Worm (Caenorhabditis elegans): ENCODE data around the gene ceh-87.
A peak's percentile ranks its signal among the peaks of the same experiment; 100 is the strongest.

ceh-87 gene

ce11 chrII:2725561-2725960 lies 41.5 kb upstream of the ceh-87 start, which contains the start of the genes T05A8.11 and nep-2:
T05A8.11 (minus strand) TSS chrII:2725661.
nep-2 (minus strand) TSS chrII:2725752.
- TF ChIP-seq Y56A3A.18 (GFP tag; IDR thresholded peaks at IDR 0.05) (no peak), nhr-120 (GFP tag; IDR thresholded peaks at IDR 0.05) (no peak)

- TF ChIP-seq rpc-1 (optimal IDR thresholded peaks at IDR 0.05) (no peak), rpc-1 (tag; optimal IDR thresholded peaks at IDR 0.05) (peak; percentile 32), zfh-2 (GFP tag; conservative IDR thresholded peaks at IDR 0.05) (peak; percentile 52), dpl-1 (GFP tag; optimal IDR thresholded peaks at IDR 0.05) (no peak), snpc-1.3 (tag; optimal IDR thresholded peaks at IDR 0.05; ENCODE audit: insufficient read depth) (no peak), tbp1 (GFP tag; optimal IDR thresholded peaks at IDR 0.05) (peak; percentile 63)
These were observed 37.9 kb upstream of the ceh-87 start for ce11 chrII:2721992-2722391.

ce11 chrII:2719212-2719611 lies 35.1 kb upstream of the ceh-87 start:
- TF ChIP-seq snpc-1.3 (tag; optimal IDR thresholded peaks at IDR 0.05; ENCODE audit: insufficient read depth) (no peak), zfh-2 (GFP tag; conservative IDR thresholded peaks at IDR 0.05) (peak; percentile 81), mcd-1 (GFP tag; IDR thresholded peaks at IDR 0.05) (0 out of 2 replicates have a peak, but pooled peaks have one; percentile 10), bed-1 (GFP tag; IDR thresholded peaks at IDR 0.05) (no peak), egrh-3 (GFP tag; IDR thresholded peaks at IDR 0.05) (peak; percentile 74; the same call in 1 of the 2 replicates)

- TF ChIP-seq nfya-2 (GFP tag; IDR thresholded peaks at IDR 0.05) (no peak), zfh-2 (GFP tag; conservative IDR thresholded peaks at IDR 0.05) (0 out of 2 replicates have a peak, but pooled peaks have one; percentile 26)
These were observed 33.2 kb upstream of the ceh-87 start, which contains the start of gene T05A8.3 for ce11 chrII:2717335-2717734. T05A8.3 (minus strand) TSS chrII:2717435.

ce11 chrII:2710919-2711318 lies 26.8 kb upstream of the ceh-87 start, which contains the start of gene T05A8.2:
T05A8.2 (minus strand) TSS chrII:2711019.
- TF ChIP-seq mxl-1 (tag; optimal IDR thresholded peaks at IDR 0.05) (no peak), hmg-20 (GFP tag; IDR thresholded peaks at IDR 0.05) (no peak), ama-1 (optimal IDR thresholded peaks at IDR 0.05) (no peak), ama-1 (GFP tag; optimal IDR thresholded peaks at IDR 0.05) (no peak), hsf-1 (GFP tag; IDR thresholded peaks at IDR 0.05) (no peak), bed-2 (GFP tag; IDR thresholded peaks at IDR 0.05) (no peak), snpc-4 (GFP tag; optimal IDR thresholded peaks at IDR 0.05) (no peak), snpc-4 (tag; optimal IDR thresholded peaks at IDR 0.05) (no peak)

ce11 chrII:2709942-2710341 lies 25.8 kb upstream of the ceh-87 start, which contains the start of gene T05A8.1:
T05A8.1 (minus strand) TSS chrII:2710042.
- TF ChIP-seq egrh-3 (GFP tag; IDR thresholded peaks at IDR 0.05): no peak
- no peak for TF ChIP-seq B0261.1 (tag; optimal IDR thresholded peaks at IDR 0.05)
- TF ChIP-seq ceh-40 (GFP tag; IDR thresholded peaks at IDR 0.05): no peak
- TF ChIP-seq C06A6.2 (GFP tag; conservative IDR thresholded peaks at IDR 0.05): no peak
- no peak for TF ChIP-seq Y79H2A.3 (GFP tag; conservative IDR thresholded peaks at IDR 0.05)
- no peak for TF ChIP-seq efl-1 (GFP tag; optimal IDR thresholded peaks at IDR 0.05)
- TF ChIP-seq ets-4 (GFP tag; optimal IDR thresholded peaks at IDR 0.05): no peak
- no peak for TF ChIP-seq T07F8.4 (tag; optimal IDR thresholded peaks at IDR 0.05)
- TF ChIP-seq rec-8 (tag; optimal IDR thresholded peaks at IDR 0.05): no peak
- no peak for TF ChIP-seq gei-17 (GFP tag; optimal IDR thresholded peaks at IDR 0.05)
- TF ChIP-seq Y53G8AR.9 (GFP tag; conservative IDR thresholded peaks at IDR 0.05): no peak
- no peak for TF ChIP-seq lag-1 (GFP tag; IDR thresholded peaks at IDR 0.05)

Data from whole organism, young adult.